Fruit fly (Drosophila melanogaster) whole organism, wandering third instar larva: Measurements from ENCODE around the gene Drak.

Experiments
- Dif ChIP-seq: fragments of 200-275, 200-300 bp; sonication (Bioruptor generic); optimal IDR thresholded peaks from 2 replicates; lab custom pipeline; 2018; ENCODE audit warnings: missing biosample characterization, missing genetic modification characterization; ENCODE audit not compliant: partially characterized antibody
- Hnf4 ChIP-seq: fragments of 200-800 bp; sonication (Bioruptor generic); optimal IDR thresholded peaks from 2 replicates; lab custom pipeline; 2016; ENCODE audit warnings: missing biosample characterization, mild to moderate bottlenecking, missing genetic modification characterization
- Hr83 ChIP-seq: fragments of 200-300 bp; sonication (Bioruptor generic); optimal IDR thresholded peaks from 2 replicates; lab custom pipeline; 2016; ENCODE audit warnings: missing biosample characterization, mild to moderate bottlenecking, missing genetic modification characterization, moderate library complexity; ENCODE audit not compliant: poor library complexity, severe bottlenecking
- Jra ChIP-seq: sonication (Bioruptor generic); optimal IDR thresholded peaks from 2 replicates; lab custom pipeline; 2016; ENCODE audit warnings: missing biosample characterization, missing genetic modification characterization
- OdsH ChIP-seq: fragments of 200-800 bp; sonication (Bioruptor generic); optimal IDR thresholded peaks from 2 replicates; lab custom pipeline; 2016; ENCODE audit warnings: missing biosample characterization, mild to moderate bottlenecking, missing genetic modification characterization
- br ChIP-seq: fragments of 200-800 bp; sonication (Bioruptor generic); optimal IDR thresholded peaks from 2 replicates; lab custom pipeline; 2016; ENCODE audit warnings: missing biosample characterization, missing genetic modification characterization
- brk ChIP-seq: fragments of 200-800 bp; sonication (Bioruptor generic); optimal IDR thresholded peaks from 2 replicates; lab custom pipeline; 2016; ENCODE audit warnings: missing biosample characterization, mild to moderate bottlenecking, missing genetic modification characterization
- fru ChIP-seq: fragments of 200-800 bp; sonication (Bioruptor generic); optimal IDR thresholded peaks from 3 replicates; lab custom pipeline; 2016; ENCODE audit warnings: missing biosample characterization, mild to moderate bottlenecking, missing genetic modification characterization
- h ChIP-seq: fragments of 200-800 bp; sonication (Bioruptor generic); optimal IDR thresholded peaks from 3 replicates; lab custom pipeline; 2016; ENCODE audit warnings: missing biosample characterization, mild to moderate bottlenecking, missing genetic modification characterization
- psq ChIP-seq: fragments of 200-800 bp; sonication (Bioruptor generic); optimal IDR thresholded peaks from 3 replicates; lab custom pipeline; 2017; ENCODE audit warnings: missing biosample characterization, mild to moderate bottlenecking, missing genetic modification characterization, moderate library complexity

DNA sequence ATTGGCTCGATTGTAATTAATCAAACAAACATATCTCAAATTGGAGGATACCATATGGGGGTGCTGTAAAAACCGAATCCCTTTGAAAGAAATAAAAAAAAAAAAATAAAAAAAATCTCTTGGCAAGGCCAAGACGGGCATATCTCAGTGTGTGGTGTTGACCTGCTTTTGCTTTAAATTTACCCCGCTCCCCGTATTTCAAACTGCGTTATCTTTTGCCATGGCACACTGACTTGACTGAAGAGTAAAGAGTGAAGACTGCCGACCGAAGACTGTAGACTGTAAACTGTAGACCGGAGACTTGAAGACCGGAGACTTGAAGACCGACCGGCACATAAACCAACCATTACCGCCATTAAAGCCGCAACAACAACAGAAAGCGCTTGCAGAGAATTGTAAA, 19.0 kb downstream of the Drak start:
- TF ChIP-seq Jra (GFP tag; lab: Kevin White, UChicago) (no peak), OdsH (GFP tag; lab: Kevin White, UChicago) (no peak), brk (no peak), br (GFP tag; lab: Kevin White, UChicago) (no peak), h (no peak), Hr83 (GFP tag; lab: Kevin White, UChicago) (no peak), Hnf4 (GFP tag; lab: Kevin White, UChicago) (no peak), fru (no peak), Dif (GFP tag; lab: Kevin White, UChicago) (no peak), psq (GFP tag; lab: Kevin White, UChicago) (no peak)
